Worm (Caenorhabditis elegans) whole organism, early embryonic: Measurements from ENCODE around the gene cyp-13B1.

Experiments
- B0310.2 ChIP-seq: sonication (generic microtip); optimal IDR thresholded peaks from 2 replicates; lab custom pipeline; 2016; ENCODE audit warnings: mild to moderate bottlenecking, missing genetic modification characterization, missing compliant biosample characterization
- F13C5.2 ChIP-seq: sonication (generic microtip); optimal IDR thresholded peaks from 2 replicates; lab custom pipeline; 2017; ENCODE audit warnings: mild to moderate bottlenecking, missing genetic modification characterization, inconsistent platforms, missing compliant biosample characterization
- aly-1 ChIP-seq: sonication (generic microtip); optimal IDR thresholded peaks from 2 replicates; lab custom pipeline; 2016; ENCODE audit warnings: missing genetic modification characterization, missing compliant biosample characterization
- ama-1 ChIP-seq: fragments of 150-350 bp; optimal IDR thresholded peaks from 2 replicates; lab custom pipeline; 2014
- ceh-13 ChIP-seq: fragments of 200-800 bp; sonication (Bioruptor generic); optimal IDR thresholded peaks from 2 replicates; lab custom pipeline; 2018; ENCODE audit warnings: mild to moderate bottlenecking, missing genetic modification characterization, missing compliant biosample characterization
- ceh-36 ChIP-seq: sonication (generic microtip); optimal IDR thresholded peaks from 2 replicates; lab custom pipeline; 2016; ENCODE audit warnings: missing genetic modification characterization, inconsistent platforms, missing compliant biosample characterization
- ets-7 ChIP-seq: sonication (generic microtip); optimal IDR thresholded peaks from 2 replicates; lab custom pipeline; 2016; ENCODE audit warnings: missing genotype, missing genetic modification characterization, missing compliant biosample characterization
- flt-1 ChIP-seq: fragments of 200-800 bp; sonication (Bioruptor generic); IDR thresholded peaks from 2 replicates; pipeline ENCODE4 v1.3.6; 2022; ENCODE audit warnings: missing genetic modification characterization, missing compliant biosample characterization
- hmbx-1 ChIP-seq: sonication (generic microtip); optimal IDR thresholded peaks from 2 replicates; lab custom pipeline; 2016; ENCODE audit warnings: mild to moderate bottlenecking, missing genetic modification characterization, missing compliant biosample characterization
- hmg-4 ChIP-seq: fragments of 200-800 bp; sonication (Bioruptor generic); optimal IDR thresholded peaks from 2 replicates; lab custom pipeline; 2018; ENCODE audit warnings: mild to moderate bottlenecking, missing genetic modification characterization, missing compliant biosample characterization
- hnd-1 ChIP-seq: sonication (generic microtip); optimal IDR thresholded peaks from 2 replicates; lab custom pipeline; 2016; ENCODE audit warnings: missing genetic modification characterization, missing compliant biosample characterization
- pes-1 ChIP-seq: fragments of 200-800 bp; sonication (Bioruptor generic); IDR thresholded peaks from 2 replicates; pipeline ENCODE4 v1.3.6; 2022; ENCODE audit warnings: missing genetic modification reagents, missing genetic modification characterization, missing compliant biosample characterization
- scrt-1 ChIP-seq: fragments of 200-800 bp; sonication (Bioruptor generic); IDR thresholded peaks from 2 replicates; pipeline ENCODE4 v1.3.6; 2022; ENCODE audit warnings: missing genetic modification characterization, missing compliant biosample characterization
- sea-1 ChIP-seq: fragments of 200-800 bp; sonication (Bioruptor generic); conservative IDR thresholded peaks from 2 replicates; pipeline ENCODE4 v1.3.6; 2022; ENCODE audit warnings: missing genetic modification characterization, missing compliant biosample characterization
- tbx-11 ChIP-seq: fragments of 200-800 bp; sonication (Bioruptor generic); IDR thresholded peaks from 2 replicates; pipeline ENCODE4 v1.3.6; 2022; ENCODE audit warnings: missing genetic modification characterization, missing compliant biosample characterization
- tbx-37 ChIP-seq: fragments of 200-800 bp; sonication (Bioruptor generic); conservative IDR thresholded peaks from 2 replicates; pipeline ENCODE4 v1.3.6; 2022; ENCODE audit warnings: missing genetic modification reagents, missing genetic modification characterization, missing compliant biosample characterization
- tra-4 ChIP-seq: sonication (generic microtip); optimal IDR thresholded peaks from 2 replicates; lab custom pipeline; 2017; ENCODE audit warnings: missing genetic modification characterization, missing compliant biosample characterization

cyp-13B1 gene

ce11 chrX:13415722-13416121 lies 6.3 kb upstream of the cyp-13B1 start, which contains the start of gene C29F7.2:
C29F7.2 (plus strand) TSS chrX:13416078.
- TF ChIP-seq aly-1 = no peak
- no peak for TF ChIP-seq F13C5.2 (tag; lab: Kevin White, UChicago)
- no peak for TF ChIP-seq tra-4 (tag; lab: Kevin White, UChicago)
- TF ChIP-seq flt-1 (GFP tag; lab: Robert Waterston, UW) = no peak
- TF ChIP-seq ceh-36 (tag; lab: Kevin White, UChicago) = no peak
- TF ChIP-seq scrt-1 (GFP tag; lab: Robert Waterston, UW) = no peak
- TF ChIP-seq sea-1 (GFP tag; lab: Robert Waterston, UW) = no peak
- TF ChIP-seq tbx-11 = no peak
- no peak for TF ChIP-seq ama-1 (lab: Kevin White, UChicago)
- TF ChIP-seq ets-7 (tag; lab: Kevin White, UChicago) = no peak
- no peak for TF ChIP-seq B0310.2 (tag; lab: Kevin White, UChicago)
- no peak for TF ChIP-seq pes-1 (GFP tag; lab: Robert Waterston, UW)
- TF ChIP-seq ceh-13 (GFP tag; lab: Kevin White, UChicago) = no peak
- no peak for TF ChIP-seq hmg-4
- TF ChIP-seq tbx-37 (GFP tag; lab: Robert Waterston, UW) = no peak
- no peak for TF ChIP-seq hnd-1 (tag; lab: Kevin White, UChicago)
- TF ChIP-seq hmbx-1 (tag; lab: Kevin White, UChicago) = no peak

- TF ChIP-seq hnd-1 (tag; lab: Kevin White, UChicago) = peak; percentile 42
- peak; percentile 11 for TF ChIP-seq hmbx-1 (tag; lab: Kevin White, UChicago)
- TF ChIP-seq tbx-11 = peak; percentile 74; the same call in 1 of the 2 replicates
- peak; percentile 56 for TF ChIP-seq ceh-36 (tag; lab: Kevin White, UChicago)
- peak; percentile 76 for TF ChIP-seq flt-1 (GFP tag; lab: Robert Waterston, UW)
- peak; percentile 73; the same call in 1 of the 2 replicates for TF ChIP-seq sea-1 (GFP tag; lab: Robert Waterston, UW)
- TF ChIP-seq ceh-13 (GFP tag; lab: Kevin White, UChicago) = peak; percentile 51
- peak; percentile 55 for TF ChIP-seq tra-4 (tag; lab: Kevin White, UChicago)
- TF ChIP-seq F13C5.2 (tag; lab: Kevin White, UChicago) = peak; percentile 68
- peak; percentile 53; the same call in 1 of the 2 replicates for TF ChIP-seq tbx-37 (GFP tag; lab: Robert Waterston, UW)
- no peak for TF ChIP-seq aly-1
- TF ChIP-seq B0310.2 (tag; lab: Kevin White, UChicago) = peak; percentile 18
- TF ChIP-seq scrt-1 (GFP tag; lab: Robert Waterston, UW) = peak; percentile 81
- TF ChIP-seq hmg-4 = no peak
- TF ChIP-seq pes-1 (GFP tag; lab: Robert Waterston, UW) = peak; percentile 85
- no peak for TF ChIP-seq ets-7 (tag; lab: Kevin White, UChicago)
- no peak for TF ChIP-seq ama-1 (lab: Kevin White, UChicago)
These were observed 5.5 kb upstream of the cyp-13B1 start for ce11 chrX:13414974-13415373.

- TF ChIP-seq flt-1 (GFP tag; lab: Robert Waterston, UW) (no peak), hmbx-1 (tag; lab: Kevin White, UChicago) (no peak), F13C5.2 (tag; lab: Kevin White, UChicago) (no peak), ets-7 (tag; lab: Kevin White, UChicago) (no peak), tbx-37 (GFP tag; lab: Robert Waterston, UW) (no peak), ama-1 (lab: Kevin White, UChicago) (no peak)
These were observed 2.9 kb upstream of the cyp-13B1 start for ce11 chrX:13412307-13412706.

ce11 chrX:13411306-13411705 lies 1.9 kb upstream of the cyp-13B1 start:
- TF ChIP-seq ceh-13 (GFP tag; lab: Kevin White, UChicago) (no peak), hmbx-1 (tag; lab: Kevin White, UChicago) (no peak), flt-1 (GFP tag; lab: Robert Waterston, UW) (no peak), B0310.2 (tag; lab: Kevin White, UChicago) (no peak), tbx-37 (GFP tag; lab: Robert Waterston, UW) (no peak), hmg-4 (no peak), tra-4 (tag; lab: Kevin White, UChicago) (no peak), hnd-1 (tag; lab: Kevin White, UChicago) (no peak)

- no peak for TF ChIP-seq ceh-36 (tag; lab: Kevin White, UChicago)
- TF ChIP-seq ceh-13 (GFP tag; lab: Kevin White, UChicago) = no peak
- no peak for TF ChIP-seq ama-1 (lab: Kevin White, UChicago)
These were observed 7.7 kb downstream of the cyp-13B1 start, which contains the start of gene F02C12.1 for ce11 chrX:13401783-13402182. F02C12.1 (plus strand) TSS chrX:13402083.

- TF ChIP-seq flt-1 (GFP tag; lab: Robert Waterston, UW) (no peak), hmbx-1 (tag; lab: Kevin White, UChicago) (no peak)
These were observed 8.1 kb downstream of the cyp-13B1 start for ce11 chrX:13401311-13401710.

- no peak for TF ChIP-seq ceh-13 (GFP tag; lab: Kevin White, UChicago)
- TF ChIP-seq scrt-1 (GFP tag; lab: Robert Waterston, UW) = no peak
- no peak for TF ChIP-seq pes-1 (GFP tag; lab: Robert Waterston, UW)
- TF ChIP-seq ama-1 (lab: Kevin White, UChicago) = no peak
- no peak for TF ChIP-seq tbx-11
- TF ChIP-seq tra-4 (tag; lab: Kevin White, UChicago) = no peak
- TF ChIP-seq hnd-1 (tag; lab: Kevin White, UChicago) = no peak
- no peak for TF ChIP-seq hmg-4
- no peak for TF ChIP-seq flt-1 (GFP tag; lab: Robert Waterston, UW)
- no peak for TF ChIP-seq tbx-37 (GFP tag; lab: Robert Waterston, UW)
- TF ChIP-seq F13C5.2 (tag; lab: Kevin White, UChicago) = no peak
- no peak for TF ChIP-seq ets-7 (tag; lab: Kevin White, UChicago)
These were observed 10.2 kb downstream of the cyp-13B1 start, which contains the start of gene F02C12.2 for ce11 chrX:13399221-13399620. F02C12.2 (minus strand) TSS chrX:13399321.
